Fruit fly (Drosophila melanogaster): ENCODE results near the gene snf.

snf gene

DNA sequence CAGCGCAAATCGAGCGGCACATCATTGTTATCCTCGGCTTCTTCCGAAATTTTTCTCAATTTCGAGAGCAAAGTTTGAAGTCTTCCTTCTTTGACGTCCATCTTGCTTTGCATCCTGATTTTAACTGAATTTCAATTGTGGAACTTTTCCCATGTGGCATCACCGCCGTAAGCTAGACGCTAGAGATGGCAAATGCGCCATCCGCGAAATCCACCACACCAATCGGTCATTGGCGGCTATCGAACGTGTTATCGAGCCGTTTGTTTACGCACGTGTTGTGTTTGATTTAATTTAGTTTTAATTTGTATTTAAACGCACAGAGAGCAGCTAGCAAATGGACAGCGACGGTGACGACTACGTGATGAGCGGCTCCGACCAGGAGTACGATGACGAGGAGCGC lies 8.1 kb downstream of the snf start, which contains the start of the genes CG15930 and Sas10:
Gene CG15930, minus strand, starts transcription at position 126 of the 400 bp plus-strand sequence.
Gene Sas10, plus strand, starts transcription at position 240 of the 400 bp plus-strand sequence.
- TF ChIP-seq Myc (optimal IDR thresholded peaks at IDR 0.05) (peak; percentile 31), psq (GFP tag; optimal IDR thresholded peaks at IDR 0.05) (no peak), br (GFP tag; optimal IDR thresholded peaks at IDR 0.05) (no peak)

- TF ChIP-seq pan (optimal IDR thresholded peaks at IDR 0.05) (no peak), rgr (GFP tag; optimal IDR thresholded peaks at IDR 0.05) (peak; percentile 68), ey (GFP tag; optimal IDR thresholded peaks at IDR 0.05) (peak; percentile 67), tai (GFP tag; optimal IDR thresholded peaks at IDR 0.05) (no peak), br (GFP tag; optimal IDR thresholded peaks at IDR 0.05) (no peak), Sp1 (GFP tag; optimal IDR thresholded peaks at IDR 0.05) (peak; percentile 74), sage (GFP tag; optimal IDR thresholded peaks at IDR 0.05) (no peak), Hnf4 (GFP tag; optimal IDR thresholded peaks at IDR 0.05) (no peak), CG9705 (GFP tag; optimal IDR thresholded peaks at IDR 0.05) (peak; percentile 72), N (GFP tag; optimal IDR thresholded peaks at IDR 0.05) (peak; percentile 86), Hr78 (GFP tag; optimal IDR thresholded peaks at IDR 0.05) (no peak), Myc (optimal IDR thresholded peaks at IDR 0.05) (no peak), Jra (GFP tag; optimal IDR thresholded peaks at IDR 0.05) (no peak), psq (GFP tag; optimal IDR thresholded peaks at IDR 0.05) (peak; percentile 60), usp (GFP tag; optimal IDR thresholded peaks at IDR 0.05) (no peak), lola (GFP tag; optimal IDR thresholded peaks at IDR 0.05) (no peak), GATAd (GFP tag; optimal IDR thresholded peaks at IDR 0.05) (peak; percentile 9), Dfd (GFP tag; optimal IDR thresholded peaks at IDR 0.05) (no peak), foxo (GFP tag; optimal IDR thresholded peaks at IDR 0.05) (peak in 1 of 2 experiments; percentile 73), woc (GFP tag; optimal IDR thresholded peaks at IDR 0.05) (peak; percentile 87), Abd-B (GFP tag; optimal IDR thresholded peaks at IDR 0.05) (no peak), jim (GFP tag; optimal IDR thresholded peaks at IDR 0.05) (peak; percentile 5), OdsH (GFP tag; optimal IDR thresholded peaks at IDR 0.05) (peak; percentile 41), CG32264 (GFP tag; optimal IDR thresholded peaks at IDR 0.05) (no peak), dsf (GFP tag; optimal IDR thresholded peaks at IDR 0.05; ENCODE audit: borderline replicate concordance) (no peak), Hr83 (GFP tag; optimal IDR thresholded peaks at IDR 0.05; ENCODE audit: poor library complexity, severe bottlenecking) (peak; percentile 51), dmrt93B (GFP tag; optimal IDR thresholded peaks at IDR 0.05) (peak; percentile 69), sv (GFP tag; optimal IDR thresholded peaks at IDR 0.05) (peak; percentile 42), CrebA (GFP tag; optimal IDR thresholded peaks at IDR 0.05; ENCODE audit: borderline replicate concordance) (no peak), fru (GFP tag; optimal IDR thresholded peaks at IDR 0.05) (no peak), Mio (GFP tag; optimal IDR thresholded peaks at IDR 0.05) (no peak), h (GFP tag; optimal IDR thresholded peaks at IDR 0.05) (peak; percentile 70), HLH106 (tag; optimal IDR thresholded peaks at IDR 0.05) (peak; percentile 74), Rel (GFP tag; optimal IDR thresholded peaks at IDR 0.05) (no peak), Rel (tag; optimal IDR thresholded peaks at IDR 0.05) (peak; percentile 47), Dif (GFP tag; optimal IDR thresholded peaks at IDR 0.05; ENCODE audit: partially characterized antibody) (no peak), Vsx2 (GFP tag; optimal IDR thresholded peaks at IDR 0.05; ENCODE audit: partially characterized antibody) (no peak), dl (GFP tag; optimal IDR thresholded peaks at IDR 0.05; ENCODE audit: insufficient read depth in 1 of 2, partially characterized antibody in 2 of 2) (no peak), brk (GFP tag; optimal IDR thresholded peaks at IDR 0.05) (no peak)
Measured at dm6 chrX:5322459-5322883, 13.4 kb downstream of the snf start, which contains the start of gene Rnp4F. Rnp4F (minus strand) TSS chrX:5322696.

- no peak for TF ChIP-seq tai (GFP tag; optimal IDR thresholded peaks at IDR 0.05)
Measured at dm6 chrX:5323636-5324035, 14.6 kb downstream of the snf start, which contains the start of gene Mcm3. Mcm3 (plus strand) TSS chrX:5323855.

All from whole organism, wandering third instar larva.